Fruit fly (Drosophila melanogaster) whole organism, embryonic: ENCODE data around the gene Sptr.

Experiments
- Ada2b ChIP-seq: fragments of 200-800 bp; sonication (Bioruptor generic); IDR thresholded peaks from 2 replicates; pipeline ENCODE4 v1.3.6; 2022; ENCODE audit warnings: missing biosample characterization, missing genetic modification characterization
- Bgb ChIP-seq: fragments of 200-800 bp; sonication (Bioruptor generic); IDR thresholded peaks from 2 replicates; pipeline ENCODE4 v1.3.6; 2022; ENCODE audit warnings: missing biosample characterization, missing genetic modification characterization; ENCODE audit not compliant: partially characterized antibody
- CG10147 ChIP-seq: fragments of 200-800 bp; sonication (Bioruptor generic); optimal IDR thresholded peaks from 2 replicates; lab custom pipeline; 2019; ENCODE audit warnings: missing biosample characterization, mild to moderate bottlenecking, missing genetic modification characterization, moderate library complexity
- CG1024 ChIP-seq: fragments of 200-800 bp; sonication (Bioruptor generic); IDR thresholded peaks from 2 replicates; pipeline ENCODE4 v1.3.6; 2022; ENCODE audit warnings: missing biosample characterization, missing genetic modification characterization
- CG11085 ChIP-seq: fragments of 200-800 bp; sonication (Bioruptor generic); IDR thresholded peaks from 2 replicates; pipeline ENCODE4 v1.3.6; 2022; ENCODE audit warnings: missing biosample characterization, missing genetic modification characterization
- CG11456 ChIP-seq: fragments of 200-800 bp; sonication (Bioruptor generic); IDR thresholded peaks from 3 replicates; pipeline ENCODE4 v1.3.6; 2022; ENCODE audit warnings: missing biosample characterization, missing genetic modification characterization
- CG11695 ChIP-seq: fragments of 200-800 bp; sonication (Bioruptor generic); IDR thresholded peaks from 3 replicates; pipeline ENCODE4 v1.3.6; 2022; ENCODE audit warnings: missing biosample characterization, missing genetic modification characterization
- CG16863 ChIP-seq: fragments of 200-800 bp; sonication (Bioruptor generic); optimal IDR thresholded peaks from 3 replicates; lab custom pipeline; 2016; ENCODE audit warnings: missing biosample characterization, missing genetic modification characterization
- CG17612 ChIP-seq: fragments of 200-800 bp; sonication (Bioruptor generic); IDR thresholded peaks from 2 replicates; pipeline ENCODE4 v1.3.6; 2022; ENCODE audit warnings: missing biosample characterization, missing genetic modification characterization
- CG1792 ChIP-seq: fragments of 200-800 bp; sonication (Bioruptor generic); optimal IDR thresholded peaks from 2 replicates; lab custom pipeline; 2016; ENCODE audit warnings: missing biosample characterization, missing genetic modification characterization
- CG2199 ChIP-seq: fragments of 200-800 bp; sonication (Bioruptor generic); IDR thresholded peaks from 3 replicates; pipeline ENCODE4 v1.3.6; 2022; ENCODE audit warnings: missing biosample characterization, missing genetic modification characterization
- CG30431 ChIP-seq: fragments of 200-800 bp; sonication (Bioruptor generic); optimal IDR thresholded peaks from 2 replicates; lab custom pipeline; 2017; ENCODE audit warnings: missing biosample characterization, missing genetic modification characterization
- CG31365 ChIP-seq: fragments of 200-800 bp; sonication (Bioruptor generic); optimal IDR thresholded peaks from 2 replicates; lab custom pipeline; 2018; ENCODE audit warnings: missing biosample characterization, mild to moderate bottlenecking, missing genetic modification characterization
- CG5953 ChIP-seq: fragments of 200-800 bp; sonication (Bioruptor generic); IDR thresholded peaks from 2 replicates; pipeline ENCODE4 v1.3.6; 2022; ENCODE audit warnings: missing biosample characterization, missing genetic modification characterization
- CG6254 ChIP-seq: fragments of 200-800 bp; sonication (Bioruptor generic); optimal IDR thresholded peaks from 3 replicates; lab custom pipeline; 2017; ENCODE audit warnings: mild to moderate bottlenecking, missing biosample characterization, missing genetic modification reagents, missing genetic modification characterization
- CG6683 ChIP-seq: fragments of 200-800 bp; sonication (Bioruptor generic); optimal IDR thresholded peaks from 2 replicates; lab custom pipeline; 2017; ENCODE audit warnings: missing biosample characterization, mild to moderate bottlenecking, missing genetic modification characterization, missing genetic modification reagents
- CG6854 ChIP-seq: fragments of 200-800 bp; sonication (Bioruptor generic); optimal IDR thresholded peaks from 3 replicates; lab custom pipeline; 2017; ENCODE audit warnings: missing biosample characterization, mild to moderate bottlenecking, missing genetic modification characterization
- CG7357 ChIP-seq: fragments of 200-800 bp; sonication (Bioruptor generic); IDR thresholded peaks from 3 replicates; pipeline ENCODE4 v1.3.6; 2022; ENCODE audit warnings: missing biosample characterization, missing genetic modification characterization
- CG9215 ChIP-seq: fragments of 200-800 bp; sonication (Bioruptor generic); IDR thresholded peaks from 2 replicates; pipeline ENCODE4 v1.3.6; 2022; ENCODE audit warnings: missing biosample characterization, missing genetic modification characterization
- Dip3 ChIP-seq: fragments of 200-800 bp; sonication (Bioruptor generic); optimal IDR thresholded peaks from 3 replicates; lab custom pipeline; 2016; ENCODE audit warnings: missing biosample characterization, missing genetic modification characterization
- Dp ChIP-seq: fragments of 200-800 bp; sonication (Bioruptor generic); optimal IDR thresholded peaks from 2 replicates; lab custom pipeline; 2018; ENCODE audit warnings: missing biosample characterization, mild to moderate bottlenecking, missing genetic modification characterization, moderate library complexity
- Eip74EF ChIP-seq, 2 experiments: fragments of 200-800 bp in 1 of 2; fragments of >200 bp in 1 of 2; sonication (Bioruptor generic) in 1 of 2; optimal IDR thresholded peaks; 2 replicates each; lab custom pipeline; 2017 to 2019; ENCODE audit warnings: missing biosample characterization in 2 of 2, missing genetic modification characterization in 2 of 2, mild to moderate bottlenecking in 1 of 2, moderate library complexity in 1 of 2
- Hmr ChIP-seq: fragments of 200-800 bp; sonication (Bioruptor generic); optimal IDR thresholded peaks from 3 replicates; lab custom pipeline; 2017; ENCODE audit warnings: mild to moderate bottlenecking, missing biosample characterization, missing genetic modification reagents, missing genetic modification characterization
- Hmx ChIP-seq: fragments of 200-800 bp; sonication (Bioruptor generic); optimal IDR thresholded peaks from 2 replicates; lab custom pipeline; 2016; ENCODE audit warnings: missing biosample characterization, missing genetic modification characterization
- Meics ChIP-seq: fragments of 200-800 bp; sonication (Bioruptor generic); optimal IDR thresholded peaks from 2 replicates; lab custom pipeline; 2017; ENCODE audit warnings: missing biosample characterization, mild to moderate bottlenecking, missing genetic modification characterization
- NC2β ChIP-seq: fragments of 200-800 bp; sonication (Bioruptor generic); optimal IDR thresholded peaks from 2 replicates; lab custom pipeline; 2016; ENCODE audit warnings: missing biosample characterization, missing genetic modification characterization
- Oli ChIP-seq: fragments of 200-800 bp; sonication (Bioruptor generic); optimal IDR thresholded peaks from 2 replicates; lab custom pipeline; 2018; ENCODE audit warnings: missing biosample characterization, mild to moderate bottlenecking, missing genetic modification characterization, moderate library complexity
- Six4 ChIP-seq: fragments of 200-800 bp; sonication (Bioruptor generic); optimal IDR thresholded peaks from 2 replicates; lab custom pipeline; 2016; ENCODE audit warnings: missing biosample characterization, missing genetic modification characterization
- YL-1 ChIP-seq: fragments of 200-800 bp; sonication (Bioruptor generic); optimal IDR thresholded peaks from 3 replicates; lab custom pipeline; 2017; ENCODE audit warnings: missing biosample characterization, mild to moderate bottlenecking, missing genetic modification characterization
- al ChIP-seq: fragments of 200-800 bp; sonication (Bioruptor generic); IDR thresholded peaks from 2 replicates; pipeline ENCODE4 v1.3.6; 2022; ENCODE audit warnings: missing biosample characterization, missing genetic modification characterization
- cad ChIP-seq: fragments of >200 bp; optimal IDR thresholded peaks from 2 replicates; lab custom pipeline; 2017; ENCODE audit warnings: missing biosample characterization, missing genetic modification characterization
- da ChIP-seq: fragments of 200-800 bp; sonication (Bioruptor generic); optimal IDR thresholded peaks from 2 replicates; lab custom pipeline; 2016; ENCODE audit warnings: missing biosample characterization, missing genetic modification characterization
- danr ChIP-seq: fragments of 200-800 bp; sonication (Bioruptor generic); IDR thresholded peaks from 2 replicates; pipeline ENCODE4 v1.3.6; 2022; ENCODE audit warnings: missing biosample characterization, missing genetic modification characterization
- gsb ChIP-seq: fragments of 200-800 bp; sonication (Bioruptor generic); IDR thresholded peaks from 2 replicates; pipeline ENCODE4 v1.3.6; 2022; ENCODE audit warnings: missing biosample characterization, missing genetic modification characterization
- hbn ChIP-seq: fragments of 200-800 bp; sonication (Bioruptor generic); IDR thresholded peaks from 2 replicates; pipeline ENCODE4 v1.3.6; 2022; ENCODE audit warnings: missing biosample characterization, missing genetic modification characterization; ENCODE audit not compliant: partially characterized antibody
- kni ChIP-seq: fragments of 200-800 bp; sonication (Bioruptor generic); optimal IDR thresholded peaks from 3 replicates; lab custom pipeline; 2017; ENCODE audit warnings: mild to moderate bottlenecking, missing biosample characterization, missing genetic modification reagents, missing genetic modification characterization
- lmd ChIP-seq: fragments of 200-800 bp; sonication (Bioruptor generic); IDR thresholded peaks from 2 replicates; pipeline ENCODE4 v1.3.6; 2022; ENCODE audit warnings: missing biosample characterization, missing genetic modification characterization
- lov ChIP-seq, 2 experiments: fragments of 200-800 bp in 1 of 2; fragments of >200 bp in 1 of 2; sonication (Bioruptor generic) in 1 of 2; IDR thresholded peaks in 1 of 2; optimal IDR thresholded peaks in 1 of 2; 2 replicates in 1 of 2; 3 replicates in 1 of 2; pipeline versions ENCODE4 v1.3.6 to Lab custom; 2017 to 2022; ENCODE audit warnings: missing biosample characterization in 1 of 2, missing genetic modification characterization in 1 of 2
- pnt ChIP-seq: fragments of 200-800 bp; sonication (Bioruptor generic); optimal IDR thresholded peaks from 3 replicates; lab custom pipeline; 2016; ENCODE audit warnings: missing biosample characterization, missing genetic modification characterization
- ro ChIP-seq: fragments of 200-800 bp; sonication (Bioruptor generic); IDR thresholded peaks from 2 replicates; pipeline ENCODE4 v1.3.6; 2022; ENCODE audit warnings: missing biosample characterization, missing genetic modification characterization
- row ChIP-seq: fragments of 200-800 bp; sonication (Bioruptor generic); IDR thresholded peaks from 3 replicates; pipeline ENCODE4 v1.3.6; 2022; ENCODE audit warnings: missing biosample characterization, missing genetic modification characterization
- scrt ChIP-seq: fragments of 200-800 bp; sonication (Bioruptor generic); optimal IDR thresholded peaks from 2 replicates; lab custom pipeline; 2018; ENCODE audit warnings: missing biosample characterization, mild to moderate bottlenecking, missing genetic modification characterization, moderate library complexity
- sima ChIP-seq: fragments of 200-800 bp; sonication (Bioruptor generic); optimal IDR thresholded peaks from 2 replicates; lab custom pipeline; 2016; ENCODE audit warnings: missing biosample characterization, missing genetic modification characterization
- so ChIP-seq: fragments of 200-800 bp; sonication (Bioruptor generic); IDR thresholded peaks from 3 replicates; pipeline ENCODE4 v1.3.6; 2022; ENCODE audit warnings: missing biosample characterization, missing genetic modification characterization
- sqz ChIP-seq: fragments of 200-800 bp; sonication (Bioruptor generic); optimal IDR thresholded peaks from 3 replicates; lab custom pipeline; 2018; ENCODE audit warnings: missing biosample characterization, mild to moderate bottlenecking, missing genetic modification characterization
- tap ChIP-seq: fragments of 200-800 bp; optimal IDR thresholded peaks from 3 replicates; lab custom pipeline; 2019; ENCODE audit warnings: missing biosample characterization, mild to moderate bottlenecking, missing genetic modification characterization, moderate library complexity
- tgo ChIP-seq: fragments of 200-800 bp; sonication (Bioruptor generic); IDR thresholded peaks from 3 replicates; pipeline ENCODE4 v1.3.6; 2022; ENCODE audit warnings: missing biosample characterization, missing genetic modification characterization
- twi ChIP-seq: fragments of 200-800 bp; optimal IDR thresholded peaks from 2 replicates; lab custom pipeline; 2019; ENCODE audit warnings: missing biosample characterization, mild to moderate bottlenecking, missing genetic modification characterization, moderate library complexity
- zf30C ChIP-seq: fragments of 200-800 bp; sonication (Bioruptor generic); optimal IDR thresholded peaks from 3 replicates; lab custom pipeline; 2018; ENCODE audit warnings: missing biosample characterization, mild to moderate bottlenecking, missing genetic modification characterization

The Sptr gene

DNA sequence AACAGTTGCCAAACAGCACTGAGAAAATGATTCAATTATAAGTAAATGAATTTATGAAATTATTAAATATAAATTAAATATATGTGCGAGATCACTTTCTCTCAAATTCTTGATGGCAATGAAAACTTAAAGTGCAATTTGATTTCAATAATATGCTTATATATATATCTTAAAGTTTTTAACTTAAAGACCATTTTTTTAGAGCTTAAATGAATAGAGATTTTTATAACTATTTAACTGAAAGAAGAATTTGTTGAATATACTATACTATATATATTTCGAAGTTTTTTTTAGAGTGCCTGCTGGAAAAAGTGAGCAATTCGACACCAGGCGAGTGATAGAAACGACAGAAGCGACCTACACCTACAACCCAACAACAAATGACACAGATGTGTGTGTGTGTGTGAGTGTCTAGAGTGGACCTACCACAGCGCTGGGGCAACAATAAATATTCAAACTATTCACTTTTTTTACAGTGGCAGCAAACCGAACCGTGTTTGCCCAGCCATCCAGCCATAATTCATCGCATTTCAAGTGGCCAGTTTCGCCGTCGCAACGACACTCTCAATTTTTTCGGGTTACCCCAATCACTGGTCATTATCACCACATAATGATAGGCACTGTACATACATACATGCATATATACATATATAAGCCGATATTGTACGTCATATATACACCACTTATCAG, 19.2 kb downstream of the Sptr start (continued):
- peak; percentile 80 for TF ChIP-seq zf30C (GFP tag; lab: Kevin White, UChicago)
- no peak for TF ChIP-seq scrt (GFP tag; lab: Kevin White, UChicago)
- TF ChIP-seq CG2199 (GFP tag; lab: Robert Waterston, UW), result 0 out of 3 replicates have a peak, but pooled peaks have one; percentile 30
- TF ChIP-seq CG30431 (GFP tag; lab: Kevin White, UChicago), result no peak
- no peak for TF ChIP-seq sima (GFP tag; lab: Kevin White, UChicago)
- TF ChIP-seq tgo (GFP tag; lab: Robert Waterston, UW), result 0 out of 3 replicates have a peak, but pooled peaks have one; percentile 30
- TF ChIP-seq al (GFP tag; lab: Robert Waterston, UW), result no peak
- TF ChIP-seq CG16863, result no peak
- TF ChIP-seq gsb, result no peak
- no peak for TF ChIP-seq pnt (GFP tag; lab: Kevin White, UChicago)
- no peak for TF ChIP-seq CG1024 (GFP tag; lab: Robert Waterston, UW)
- TF ChIP-seq hbn, result no peak
- no peak for TF ChIP-seq Eip74EF (GFP tag; optimal IDR thresholded peaks at IDR 0.05; lab: Kevin White, UChicago)
- TF ChIP-seq Dp (GFP tag; lab: Kevin White, UChicago), result no peak
- TF ChIP-seq CG11695 (GFP tag; lab: Robert Waterston, UW), result 0 out of 3 replicates have a peak, but pooled peaks have one; percentile 57
- peak; percentile 14; the same call in 1 of the 2 replicates for TF ChIP-seq ro (GFP tag; lab: Robert Waterston, UW)
- no peak for TF ChIP-seq Ada2b
- TF ChIP-seq CG11456, result no peak
- no peak for TF ChIP-seq CG9215 (GFP tag; lab: Robert Waterston, UW)
- no peak for TF ChIP-seq Hmx (GFP tag; lab: Kevin White, UChicago)
- TF ChIP-seq lmd (GFP tag; lab: Robert Waterston, UW), result peak; percentile 24; the same call in 1 of the 2 replicates
- peak; percentile 22 for TF ChIP-seq Meics
- TF ChIP-seq Hmr, result peak; percentile 46
- TF ChIP-seq CG5953 (GFP tag; lab: Robert Waterston, UW), result 0 out of 2 replicates have a peak, but pooled peaks have one; percentile 10
- no peak for TF ChIP-seq da
- peak; percentile 36 for TF ChIP-seq tap (tag; lab: Kevin White, UChicago)
- peak; percentile 54; the same call in 2 of the 3 replicates for TF ChIP-seq row (GFP tag; lab: Robert Waterston, UW)
- TF ChIP-seq CG1792 (GFP tag; lab: Kevin White, UChicago), result no peak
- no peak; the same call in 2 of the 3 replicates for TF ChIP-seq CG7357 (GFP tag; lab: Robert Waterston, UW)
- no peak for TF ChIP-seq Dip3
- no peak for TF ChIP-seq Bgb
- TF ChIP-seq kni (GFP tag; lab: Kevin White, UChicago), result no peak
- TF ChIP-seq twi (tag; lab: Kevin White, UChicago), result peak; percentile 56
- TF ChIP-seq NC2β (GFP tag; lab: Kevin White, UChicago), result no peak
- TF ChIP-seq CG6854 (GFP tag; lab: Kevin White, UChicago), result no peak
- no peak for TF ChIP-seq YL-1 (GFP tag; lab: Kevin White, UChicago)
- TF ChIP-seq cad (GFP tag; lab: Kevin White, UChicago), result no peak
- TF ChIP-seq CG17612 (GFP tag; lab: Robert Waterston, UW), result no peak
- TF ChIP-seq sqz (GFP tag; lab: Kevin White, UChicago), result peak; percentile 37
- TF ChIP-seq CG31365, result no peak
- no peak for TF ChIP-seq CG6683 (GFP tag; lab: Kevin White, UChicago)
- peak; percentile 25 for TF ChIP-seq CG6254 (GFP tag; lab: Kevin White, UChicago)
- TF ChIP-seq so (GFP tag; lab: Robert Waterston, UW), result 0 out of 3 replicates have a peak, but pooled peaks have one; percentile 37
- TF ChIP-seq lov (optimal IDR thresholded peaks at IDR 0.05; lab: Kevin White, UChicago), result no peak
- no peak for TF ChIP-seq lov (GFP tag; IDR thresholded peaks at IDR 0.05; lab: Robert Waterston, UW)
- no peak for TF ChIP-seq CG10147
- TF ChIP-seq Six4 (GFP tag; lab: Kevin White, UChicago), result peak; percentile 17
- TF ChIP-seq CG11085 (GFP tag; lab: Robert Waterston, UW), result no peak
- no peak for TF ChIP-seq danr (GFP tag; lab: Robert Waterston, UW)
- TF ChIP-seq Oli (tag; lab: Kevin White, UChicago), result peak; percentile 63
